Fruit fly (Drosophila melanogaster) whole organism: ENCODE data around the gene frtz.

Source experiments
- CG8478 ChIP-seq: fragments of >200 bp; optimal IDR thresholded peaks from 2 replicates; lab custom pipeline; 2018; ENCODE audit warnings: inconsistent platforms
- Dll ChIP-seq: fragments of >200 bp; optimal IDR thresholded peaks from 2 replicates; lab custom pipeline; 2017
- EcR ChIP-seq, 2 experiments: fragments of >200 bp; optimal IDR thresholded peaks; 2 replicates each; lab custom pipeline; 2017; ENCODE audit warnings: missing biosample characterization in 2 of 2, missing genetic modification characterization in 2 of 2, missing genetic modification reagents in 2 of 2
- pan ChIP-seq: fragments of >200 bp; optimal IDR thresholded peaks from 2 replicates; lab custom pipeline; 2017
- psq ChIP-seq: fragments of >200 bp; optimal IDR thresholded peaks from 2 replicates; lab custom pipeline; 2017
- usp ChIP-seq: fragments of >200 bp; optimal IDR thresholded peaks from 2 replicates; lab custom pipeline; 2017; ENCODE audit warnings: missing biosample characterization, missing genetic modification characterization, mixed read lengths

DNA sequence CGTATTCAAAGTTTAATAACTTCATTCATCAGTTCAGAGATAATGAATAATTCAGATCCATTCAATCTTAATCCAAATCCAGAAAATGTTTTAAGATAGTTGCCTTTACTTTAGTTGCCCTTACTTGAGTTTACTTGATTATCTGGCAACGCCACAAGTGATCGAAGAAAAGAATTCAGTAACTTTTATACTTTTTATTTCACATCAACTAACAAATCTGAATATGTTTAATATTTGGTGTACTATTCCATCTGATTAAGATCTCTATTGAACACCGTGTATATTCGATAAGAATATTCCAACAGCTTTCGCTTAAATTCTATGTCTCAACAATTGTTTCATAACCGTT, 8.9 kb upstream of the frtz start:
- no peak for TF ChIP-seq Dll
- TF ChIP-seq usp, result no peak
- TF ChIP-seq EcR (GFP tag; optimal IDR thresholded peaks at IDR 0.05; lab: Kevin White, UChicago), result no peak
- no peak for TF ChIP-seq psq (lab: Kevin White, UChicago)
- no peak for TF ChIP-seq CG8478
- no peak for TF ChIP-seq pan (lab: Kevin White, UChicago)
